Worm (Caenorhabditis elegans): Measurements from ENCODE around the gene col-168.

ce11 chrX:6278296-6278695 is 47.9 kb upstream of the col-168 start:
- no peak for TF ChIP-seq lin-13 (tag; optimal IDR thresholded peaks at IDR 0.05)
- no peak for TF ChIP-seq ztf-11 (tag; optimal IDR thresholded peaks at IDR 0.05)
- TF ChIP-seq pha-4 (tag; optimal IDR thresholded peaks at IDR 0.05), result no peak
- TF ChIP-seq ham-2 (GFP tag; optimal IDR thresholded peaks at IDR 0.05), result no peak
